Fruit fly (Drosophila melanogaster) whole organism, larva: ENCODE data around the gene Dscam4.
A peak's percentile ranks its signal among the peaks of the same experiment; 100 is the strongest.
"Not testable (repeated sequence)": the region's sequence is repeated elsewhere in the genome, so short reads cannot be mapped to it uniquely, and the experiment has no call there.

Experiments
- noc ChIP-seq: fragments of 200-800 bp; sonication (Bioruptor generic); optimal IDR thresholded peaks from 3 replicates; lab custom pipeline; 2019; ENCODE audit warnings: missing biosample characterization, mild to moderate bottlenecking, missing genetic modification characterization, moderate library complexity

The Dscam4 gene

DNA sequence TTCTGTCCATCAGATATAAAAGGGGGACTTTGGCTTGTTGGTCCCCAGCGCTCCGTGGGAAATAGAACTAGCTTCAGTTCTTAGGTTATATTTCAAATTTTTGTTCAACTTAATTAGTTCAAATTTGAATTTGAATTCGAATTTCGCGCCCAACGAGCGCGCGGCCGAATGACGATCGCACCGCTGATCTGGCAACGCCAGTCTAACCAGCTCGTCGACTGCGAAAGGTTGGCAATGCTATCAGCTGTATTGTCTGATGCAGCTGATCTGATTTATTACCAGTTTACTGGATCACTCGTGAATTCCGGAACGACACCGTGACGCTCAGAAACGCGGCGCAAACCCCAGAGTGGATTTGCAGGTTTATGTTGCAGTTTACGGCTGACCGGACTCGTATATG, at the start of gene Dscam4:
TSS of gene Dscam4 (plus strand) at position 301 of the 400 bp plus-strand sequence.
- not testable (repeated sequence) for TF ChIP-seq noc (tag; lab: Kevin White, UChicago)

dm6 chr3L:8189234-8189633, 49.2 kb upstream of the Dscam4 start:
- TF ChIP-seq noc (tag; lab: Kevin White, UChicago): no peak

DNA sequence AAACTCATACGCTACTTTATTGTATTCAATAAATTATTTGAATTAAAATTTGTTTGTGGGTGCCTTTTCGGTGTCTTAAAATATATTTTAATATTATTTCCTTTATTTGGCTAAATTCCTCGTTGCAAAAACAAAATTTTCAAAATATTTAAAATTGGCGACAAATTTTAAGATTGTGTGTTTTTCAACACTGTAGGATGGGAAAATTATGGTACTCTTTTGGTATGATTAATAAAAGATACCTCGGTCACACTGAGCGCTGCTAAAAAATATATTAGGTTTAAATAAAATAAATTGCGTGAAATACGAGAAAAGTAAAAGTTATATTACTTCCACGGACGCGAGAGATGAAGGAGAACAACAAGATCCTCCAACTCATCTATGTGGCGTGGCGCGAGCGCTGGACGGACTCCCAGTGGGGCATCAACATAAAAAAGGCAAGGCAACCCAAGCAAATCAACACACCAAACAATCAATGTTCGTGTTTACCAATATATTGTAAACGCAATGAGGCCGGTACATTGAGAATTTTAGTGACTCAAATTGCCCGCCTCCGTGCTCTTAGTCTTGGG, 47.3 kb upstream of the Dscam4 start, which contains the start of gene MED24:
TSS of gene MED24 (plus strand) at position 229 of the 572 bp plus-strand sequence.
- no peak for TF ChIP-seq noc (tag; lab: Kevin White, UChicago)

dm6 chr3L:8193016-8193415, 45.4 kb upstream of the Dscam4 start, which contains the start of gene CG7387:
TSS of gene CG7387 (minus strand) at chr3L:8193116.
- TF ChIP-seq noc (tag; lab: Kevin White, UChicago): no peak

dm6 chr3L:8197779-8198279, 40.6 kb upstream of the Dscam4 start, which contains the start of the genes UbcE2M and Dhps:
TSS of gene UbcE2M (minus strand) at chr3L:8197987.
TSS of gene Dhps (plus strand) at chr3L:8198207.
- TF ChIP-seq noc (tag; lab: Kevin White, UChicago): peak; percentile 83

dm6 chr3L:8202317-8202842, 36.1 kb upstream of the Dscam4 start, which contains the start of the genes CG7366 and CG13679:
TSS of gene CG7366 (minus strand) at chr3L:8202417.
TSS of gene CG13679 (plus strand) at chr3L:8202792.
- TF ChIP-seq noc (tag; lab: Kevin White, UChicago): no peak

DNA sequence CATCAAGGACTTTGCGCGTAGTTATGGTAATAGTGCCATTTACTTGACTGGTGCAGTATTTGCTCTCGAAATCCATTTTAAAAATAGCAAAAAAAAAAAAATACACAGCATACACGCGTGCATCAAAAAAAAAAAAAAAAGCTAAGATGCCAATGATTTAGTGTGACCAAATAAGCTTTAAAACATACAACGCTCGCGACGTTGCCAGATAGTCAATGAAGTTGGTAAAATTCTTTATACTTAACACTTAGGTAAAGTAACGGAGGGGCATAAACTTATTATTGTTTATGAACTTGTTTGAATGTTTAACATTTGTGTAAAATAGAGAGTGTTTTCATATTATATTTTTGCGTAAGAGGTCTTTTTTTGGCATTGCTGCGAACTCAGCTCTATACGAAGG, 27.9 kb upstream of the Dscam4 start, which contains the start of gene tut:
TSS of gene tut (minus strand) at position 148 of the 400 bp plus-strand sequence.
- no peak for TF ChIP-seq noc (tag; lab: Kevin White, UChicago)

DNA sequence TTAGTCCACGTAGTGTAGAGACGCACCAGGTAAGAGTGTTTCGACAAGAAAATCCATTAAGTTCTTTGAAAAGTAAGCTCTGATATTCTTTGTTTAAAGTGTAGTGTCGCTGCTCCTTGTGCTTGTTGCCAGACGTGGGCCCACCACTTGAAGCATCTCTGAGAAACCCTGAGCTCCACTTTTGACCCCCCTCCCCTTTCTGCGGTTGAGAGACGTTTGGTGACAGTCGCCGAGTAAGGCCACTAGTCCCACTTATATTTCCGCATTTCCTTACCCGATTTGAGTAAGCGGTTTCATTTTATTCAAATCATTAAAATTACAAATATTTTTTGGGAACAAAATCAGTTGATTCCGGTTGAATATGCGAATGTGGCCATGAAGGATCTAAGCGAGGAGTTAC, 26.9 kb upstream of the Dscam4 start, which contains the start of gene CG8006:
TSS of gene CG8006 (plus strand) at position 301 of the 400 bp plus-strand sequence.
- no peak for TF ChIP-seq noc (tag; lab: Kevin White, UChicago)

dm6 chr3L:8214980-8215379, 23.5 kb upstream of the Dscam4 start, which contains the start of gene CG8012:
TSS of gene CG8012 (plus strand) at chr3L:8215280.
- TF ChIP-seq noc (tag; lab: Kevin White, UChicago): no peak

DNA sequence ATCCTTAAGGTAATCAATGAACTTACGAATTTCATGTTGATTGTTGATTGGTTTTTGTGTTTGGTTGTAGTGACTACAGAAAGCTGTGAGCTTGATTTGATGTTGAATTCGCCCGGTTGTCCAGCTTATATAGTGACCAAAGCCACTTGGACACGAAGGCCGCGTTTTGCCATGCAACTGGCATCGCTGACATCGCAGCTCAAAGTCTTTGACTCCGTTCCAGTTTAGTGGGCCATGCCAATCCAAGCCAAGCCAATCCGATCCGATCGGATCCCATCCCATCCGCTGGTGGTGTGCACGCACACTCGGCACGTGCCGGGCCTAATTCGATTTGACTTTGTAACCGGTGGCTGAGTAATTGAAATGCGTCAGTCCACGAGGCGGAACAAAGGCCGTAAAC, 19.6 kb upstream of the Dscam4 start, which contains the start of gene CG13674:
TSS of gene CG13674 (minus strand) at position 101 of the 400 bp plus-strand sequence.
- TF ChIP-seq noc (tag; lab: Kevin White, UChicago): no peak

dm6 chr3L:8219687-8220086, 18.8 kb upstream of the Dscam4 start:
- no peak for TF ChIP-seq noc (tag; lab: Kevin White, UChicago)

- no peak for TF ChIP-seq noc (tag; lab: Kevin White, UChicago)
Measured at dm6 chr3L:8221835-8222234, 16.6 kb upstream of the Dscam4 start, which contains the start of gene CG13678. TSS of gene CG13678 (plus strand) at chr3L:8222141.

- no peak for TF ChIP-seq noc (tag; lab: Kevin White, UChicago)
Measured at dm6 chr3L:8228924-8229323, 9.5 kb upstream of the Dscam4 start, which contains the start of gene eIF4E3. TSS of gene eIF4E3 (plus strand) at chr3L:8229224.

DNA sequence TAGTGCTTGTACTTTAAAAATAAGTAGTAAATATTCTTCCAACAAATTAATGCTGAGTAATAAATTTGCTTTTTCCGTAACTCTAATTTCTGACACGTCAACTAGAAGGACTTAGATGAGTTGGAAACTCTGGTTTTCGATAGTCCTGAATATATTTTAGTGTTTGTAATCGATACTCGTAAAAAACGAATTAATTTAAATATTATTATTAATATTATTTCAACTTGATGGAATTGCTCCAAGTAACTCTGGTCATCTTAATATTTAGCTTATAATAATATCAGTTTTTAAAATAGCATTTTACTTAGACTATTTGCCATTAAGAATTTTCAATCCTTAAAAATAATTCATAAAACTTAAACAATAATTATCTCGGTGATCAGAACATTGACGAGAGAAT, 2.1 kb downstream of the Dscam4 start, which contains the start of gene CG7213:
TSS of gene CG7213 (minus strand) at position 101 of the 400 bp plus-strand sequence.
- TF ChIP-seq noc (tag; lab: Kevin White, UChicago): no peak

dm6 chr3L:8240932-8241331, 2.5 kb downstream of the Dscam4 start:
- TF ChIP-seq noc (tag; lab: Kevin White, UChicago): no peak

DNA sequence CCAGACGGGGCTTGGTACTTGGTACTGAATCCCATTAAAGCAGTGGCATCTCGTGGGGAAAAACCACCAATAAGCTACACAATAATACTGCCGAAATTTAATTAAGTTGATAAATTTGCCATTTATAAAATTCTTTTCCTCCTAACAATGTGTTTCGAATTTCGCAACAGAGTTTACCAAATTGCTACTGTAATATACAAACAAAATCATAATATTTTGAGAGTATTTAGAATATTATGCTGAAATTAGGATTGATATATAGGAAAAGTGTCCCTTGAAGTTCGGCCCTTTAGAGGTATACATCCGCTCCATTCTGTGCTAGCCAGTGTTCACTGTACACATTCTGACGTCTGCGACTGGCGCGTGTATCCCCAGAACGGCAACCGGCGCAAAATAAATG, 46.2 kb downstream of the Dscam4 start:
- TF ChIP-seq noc (tag; lab: Kevin White, UChicago): peak; percentile 43
